Fruit fly (Drosophila melanogaster) whole organism, embryonic: ENCODE measurements around the gene CG1764.

Experiments used
- ATbp ChIP-seq: fragments of 200-800 bp; sonication (Bioruptor generic); optimal IDR thresholded peaks from 2 replicates; lab custom pipeline; 2017; ENCODE audit warnings: missing biosample characterization, mild to moderate bottlenecking, missing genetic modification characterization, missing genetic modification reagents
- C15 ChIP-seq: fragments of 200-800 bp; sonication (Bioruptor generic); IDR thresholded peaks from 3 replicates; pipeline ENCODE4 v1.3.6; 2022; ENCODE audit warnings: missing biosample characterization, missing genetic modification characterization
- CG10654 ChIP-seq: fragments of 200-800 bp; sonication (Bioruptor generic); optimal IDR thresholded peaks from 2 replicates; lab custom pipeline; 2016; ENCODE audit warnings: missing biosample characterization, missing genetic modification characterization
- CG11093 ChIP-seq: fragments of 200-800 bp; sonication (Bioruptor generic); IDR thresholded peaks from 3 replicates; pipeline ENCODE4 v1.3.6; 2022; ENCODE audit warnings: missing biosample characterization, missing genetic modification characterization
- CG11398 ChIP-seq: fragments of 200-800 bp; sonication (Bioruptor generic); optimal IDR thresholded peaks from 2 replicates; lab custom pipeline; 2016; ENCODE audit warnings: missing biosample characterization, missing genetic modification characterization
- CG11504 ChIP-seq: fragments of 200-800 bp; sonication (Bioruptor generic); optimal IDR thresholded peaks from 3 replicates; lab custom pipeline; 2019; ENCODE audit warnings: missing biosample characterization, mild to moderate bottlenecking, missing genetic modification characterization, moderate library complexity
- CG11696 ChIP-seq: fragments of 200-800 bp; sonication (Bioruptor generic); IDR thresholded peaks from 2 replicates; pipeline ENCODE4 v1.3.6; 2022; ENCODE audit warnings: missing biosample characterization, missing genetic modification characterization
- CG14860 ChIP-seq: fragments of 200-800 bp; sonication (Bioruptor generic); IDR thresholded peaks from 3 replicates; pipeline ENCODE4 v1.3.6; 2022; ENCODE audit warnings: missing biosample characterization, missing genetic modification characterization; ENCODE audit not compliant: partially characterized antibody
- CG1602 ChIP-seq: fragments of 200-800 bp; sonication (Bioruptor generic); optimal IDR thresholded peaks from 3 replicates; lab custom pipeline; 2016; ENCODE audit warnings: missing biosample characterization, missing genetic modification characterization
- CG2202 ChIP-seq: fragments of 200-800 bp; sonication (Bioruptor generic); optimal IDR thresholded peaks from 2 replicates; lab custom pipeline; 2018; ENCODE audit warnings: missing biosample characterization, mild to moderate bottlenecking, missing genetic modification characterization
- CG2875 ChIP-seq: fragments of 200-800 bp; sonication (Bioruptor generic); optimal IDR thresholded peaks from 2 replicates; lab custom pipeline; 2017; ENCODE audit warnings: missing biosample characterization, mild to moderate bottlenecking, missing genetic modification characterization, missing genetic modification reagents
- CG3065 ChIP-seq: fragments of 200-800 bp; sonication (Bioruptor generic); optimal IDR thresholded peaks from 2 replicates; lab custom pipeline; 2016; ENCODE audit warnings: missing biosample characterization, missing genetic modification characterization
- CG33213 ChIP-seq: fragments of 200-800 bp; sonication (Bioruptor generic); optimal IDR thresholded peaks from 3 replicates; lab custom pipeline; 2016; ENCODE audit warnings: missing biosample characterization, missing genetic modification characterization
- CG4328 ChIP-seq: fragments of 200-800 bp; sonication (Bioruptor generic); optimal IDR thresholded peaks from 3 replicates; lab custom pipeline; 2017; ENCODE audit warnings: missing biosample characterization, missing genetic modification reagents, missing genetic modification characterization
- CG4360 ChIP-seq: fragments of 200-800 bp; sonication (Bioruptor generic); IDR thresholded peaks from 2 replicates; pipeline ENCODE4 v1.3.6; 2022; ENCODE audit warnings: missing biosample characterization, missing genetic modification characterization
- CG6683 ChIP-seq: fragments of 200-800 bp; sonication (Bioruptor generic); optimal IDR thresholded peaks from 2 replicates; lab custom pipeline; 2017; ENCODE audit warnings: missing biosample characterization, mild to moderate bottlenecking, missing genetic modification characterization, missing genetic modification reagents
- CG7963 ChIP-seq: fragments of 200-800 bp; sonication (Bioruptor generic); IDR thresholded peaks from 3 replicates; pipeline ENCODE4 v1.3.6; 2022; ENCODE audit warnings: missing biosample characterization, missing genetic modification characterization; ENCODE audit not compliant: partially characterized antibody
- CG8089 ChIP-seq: fragments of 200-800 bp; sonication (Bioruptor generic); optimal IDR thresholded peaks from 3 replicates; lab custom pipeline; 2016; ENCODE audit warnings: missing biosample characterization, missing genetic modification characterization
- Dref ChIP-seq: fragments of 200-800 bp; sonication (Bioruptor generic); IDR thresholded peaks from 2 replicates; pipeline ENCODE4 v1.3.6; 2022; ENCODE audit warnings: missing biosample characterization, missing genetic modification characterization
- H2.0 ChIP-seq: fragments of 200-800 bp; sonication (Bioruptor generic); IDR thresholded peaks from 2 replicates; pipeline ENCODE4 v1.3.6; 2022; ENCODE audit warnings: missing biosample characterization, missing genetic modification characterization
- HLH3B ChIP-seq: fragments of 200-800 bp; sonication (Bioruptor generic); IDR thresholded peaks from 2 replicates; pipeline ENCODE4 v1.3.6; 2022; ENCODE audit warnings: missing biosample characterization, missing genetic modification characterization
- Hr3 ChIP-seq: fragments of 200-800 bp; sonication (Bioruptor generic); optimal IDR thresholded peaks from 3 replicates; lab custom pipeline; 2016; ENCODE audit warnings: missing biosample characterization, missing genetic modification characterization
- Mrtf ChIP-seq: fragments of 200-800 bp; sonication (Bioruptor generic); IDR thresholded peaks from 3 replicates; pipeline ENCODE4 v1.3.6; 2022; ENCODE audit warnings: missing biosample characterization, missing genetic modification characterization
- Nf-YA ChIP-seq: fragments of 200-800 bp; sonication (Bioruptor generic); IDR thresholded peaks from 2 replicates; pipeline ENCODE4 v1.3.6; 2022; ENCODE audit warnings: missing biosample characterization, missing genetic modification characterization
- Ssrp ChIP-seq: fragments of 200-800 bp; sonication (Bioruptor generic); optimal IDR thresholded peaks from 2 replicates; lab custom pipeline; 2018; ENCODE audit warnings: missing biosample characterization, mild to moderate bottlenecking, missing genetic modification characterization, moderate library complexity
- Xrp1 ChIP-seq: fragments of 200-800 bp; sonication (Bioruptor generic); IDR thresholded peaks from 2 replicates; pipeline ENCODE4 v1.3.6; 2022; ENCODE audit warnings: missing biosample characterization, missing genetic modification characterization
- al ChIP-seq: fragments of 200-800 bp; sonication (Bioruptor generic); IDR thresholded peaks from 2 replicates; pipeline ENCODE4 v1.3.6; 2022; ENCODE audit warnings: missing biosample characterization, missing genetic modification characterization
- br ChIP-seq: fragments of >200 bp; optimal IDR thresholded peaks from 2 replicates; lab custom pipeline; 2017
- cg ChIP-seq: fragments of 200-800 bp; sonication (Bioruptor generic); optimal IDR thresholded peaks from 3 replicates; lab custom pipeline; 2019; ENCODE audit warnings: missing biosample characterization, mild to moderate bottlenecking, missing genetic modification characterization, moderate library complexity
- cwo ChIP-seq: fragments of 200-800 bp; sonication (Bioruptor generic); optimal IDR thresholded peaks from 3 replicates; lab custom pipeline; 2017; ENCODE audit warnings: missing biosample characterization, missing genetic modification characterization, mild to moderate bottlenecking, moderate library complexity, missing genetic modification reagents
- dpn ChIP-seq, 2 experiments: fragments of 200-800 bp; sonication (Bioruptor generic); optimal IDR thresholded peaks; 3 replicates each; lab custom pipeline; 2016; ENCODE audit warnings: missing biosample characterization in 2 of 2, missing genetic modification characterization in 2 of 2
- fd64A ChIP-seq: fragments of 200-800 bp; sonication (Bioruptor generic); optimal IDR thresholded peaks from 3 replicates; lab custom pipeline; 2018; ENCODE audit warnings: missing biosample characterization, mild to moderate bottlenecking, missing genetic modification characterization
- fd96Cb ChIP-seq: fragments of 200-800 bp; sonication (Bioruptor generic); optimal IDR thresholded peaks from 2 replicates; lab custom pipeline; 2018; ENCODE audit warnings: missing biosample characterization, mild to moderate bottlenecking, missing genetic modification characterization, moderate library complexity
- gem ChIP-seq: fragments of 200-800 bp; sonication (Bioruptor generic); optimal IDR thresholded peaks from 2 replicates; lab custom pipeline; 2019; ENCODE audit warnings: missing biosample characterization, mild to moderate bottlenecking, missing genetic modification characterization, moderate library complexity
- grn ChIP-seq: fragments of 200-800 bp; sonication (Bioruptor generic); optimal IDR thresholded peaks from 3 replicates; lab custom pipeline; 2017; ENCODE audit warnings: missing biosample characterization, missing genetic modification characterization
- gsb ChIP-seq: fragments of 200-800 bp; sonication (Bioruptor generic); IDR thresholded peaks from 2 replicates; pipeline ENCODE4 v1.3.6; 2022; ENCODE audit warnings: missing biosample characterization, missing genetic modification characterization
- jigr1 ChIP-seq: fragments of 200-800 bp; sonication (Bioruptor generic); IDR thresholded peaks from 3 replicates; pipeline ENCODE4 v1.3.6; 2022; ENCODE audit warnings: missing biosample characterization, missing genetic modification characterization
- ken ChIP-seq: fragments of 200-800 bp; sonication (Bioruptor generic); IDR thresholded peaks from 3 replicates; pipeline ENCODE4 v1.3.6; 2022; ENCODE audit warnings: missing biosample characterization, missing genetic modification characterization
- lab ChIP-seq: fragments of 200-800 bp; sonication (Bioruptor generic); optimal IDR thresholded peaks from 3 replicates; lab custom pipeline; 2017; ENCODE audit warnings: missing biosample characterization, missing genetic modification characterization, mild to moderate bottlenecking, moderate library complexity, missing genetic modification reagents
- lilli ChIP-seq: fragments of 200-800 bp; sonication (Bioruptor generic); optimal IDR thresholded peaks from 3 replicates; lab custom pipeline; 2016; ENCODE audit warnings: missing biosample characterization, missing genetic modification characterization
- mirr ChIP-seq: fragments of 200-800 bp; sonication (Bioruptor generic); optimal IDR thresholded peaks from 3 replicates; lab custom pipeline; 2018; ENCODE audit warnings: missing biosample characterization, mild to moderate bottlenecking, missing genetic modification characterization
- odd ChIP-seq: fragments of 200-800 bp; sonication (Bioruptor generic); optimal IDR thresholded peaks from 2 replicates; lab custom pipeline; 2017; ENCODE audit warnings: missing biosample characterization, mild to moderate bottlenecking, missing genetic modification characterization
- sc ChIP-seq, 3 experiments: fragments of >200 bp in 2 of 3; fragments of 200-800 bp in 1 of 3; sonication (Bioruptor generic) in 1 of 3; optimal IDR thresholded peaks; 2 replicates in 2 of 3; 3 replicates in 1 of 3; lab custom pipeline; 2017; ENCODE audit warnings: mild to moderate bottlenecking in 1 of 3, missing biosample characterization in 1 of 3, missing genetic modification characterization in 1 of 3, missing genetic modification reagents in 1 of 3
- scrt ChIP-seq: fragments of 200-800 bp; sonication (Bioruptor generic); optimal IDR thresholded peaks from 2 replicates; lab custom pipeline; 2018; ENCODE audit warnings: missing biosample characterization, mild to moderate bottlenecking, missing genetic modification characterization, moderate library complexity
- shn ChIP-seq: fragments of 200-800 bp; sonication (Bioruptor generic); optimal IDR thresholded peaks from 3 replicates; lab custom pipeline; 2016; ENCODE audit warnings: missing biosample characterization, missing genetic modification characterization
- stc ChIP-seq: fragments of 200-800 bp; sonication (Bioruptor generic); IDR thresholded peaks from 2 replicates; pipeline ENCODE4 v1.3.6; 2022; ENCODE audit warnings: missing biosample characterization, missing genetic modification characterization
- tx ChIP-seq: fragments of 200-800 bp; sonication (Bioruptor generic); optimal IDR thresholded peaks from 2 replicates; lab custom pipeline; 2016; ENCODE audit warnings: missing biosample characterization, missing genetic modification characterization
- wek ChIP-seq: fragments of 200-800 bp; sonication (Bioruptor generic); optimal IDR thresholded peaks from 3 replicates; lab custom pipeline; 2018; ENCODE audit warnings: missing biosample characterization, mild to moderate bottlenecking, missing genetic modification characterization, moderate library complexity
- wor ChIP-seq: fragments of 200-800 bp; sonication (Bioruptor generic); IDR thresholded peaks from 2 replicates; pipeline ENCODE4 v1.3.6; 2022; ENCODE audit warnings: missing biosample characterization, missing genetic modification characterization
- zen2 ChIP-seq: fragments of 200-800 bp; sonication (Bioruptor generic); IDR thresholded peaks from 3 replicates; pipeline ENCODE4 v1.3.6; 2022; ENCODE audit warnings: missing biosample characterization, missing genetic modification characterization; ENCODE audit not compliant: partially characterized antibody

Gene CG1764

DNA sequence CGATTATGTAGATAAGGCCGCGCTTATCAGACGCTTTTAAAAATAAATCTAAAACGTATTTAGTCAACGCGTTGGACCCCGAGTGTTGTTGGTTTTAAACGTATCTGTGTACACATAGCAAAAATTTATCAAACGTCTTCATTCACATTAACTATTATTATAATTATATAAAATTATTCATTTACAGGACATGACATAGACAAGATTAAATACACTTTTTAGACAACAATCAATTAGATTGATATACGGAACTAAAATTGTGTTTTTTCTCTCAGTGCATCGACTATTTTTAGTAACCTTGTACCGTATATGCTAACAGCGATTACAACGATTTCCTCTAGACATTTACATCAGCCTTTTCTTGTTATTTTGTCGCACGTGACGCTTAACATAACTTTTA, 25.5 kb downstream of the CG1764 start (continued):
- TF ChIP-seq odd (GFP tag; lab: Kevin White, UChicago), result peak; percentile 57
- TF ChIP-seq fd96Cb, result peak; percentile 27
- no peak for TF ChIP-seq wek (GFP tag; lab: Kevin White, UChicago)
- peak; percentile 58 for TF ChIP-seq CG1602 (GFP tag; lab: Kevin White, UChicago)
- TF ChIP-seq CG33213, result no peak
- peak; percentile 85 for TF ChIP-seq CG11504 (tag; lab: Kevin White, UChicago)
- peak; percentile 74 for TF ChIP-seq CG6683
- peak; percentile 57 for TF ChIP-seq ATbp (GFP tag; lab: Kevin White, UChicago)
- TF ChIP-seq cwo (GFP tag; lab: Kevin White, UChicago), result peak; percentile 85
- TF ChIP-seq cg (GFP tag; lab: Kevin White, UChicago), result no peak
- TF ChIP-seq CG2875 (GFP tag; lab: Kevin White, UChicago), result peak; percentile 10
- no peak for TF ChIP-seq br (lab: Kevin White, UChicago)
- TF ChIP-seq CG3065 (GFP tag; lab: Kevin White, UChicago), result no peak
- no peak for TF ChIP-seq sc (optimal IDR thresholded peaks at IDR 0.05; lab: Kevin White, UChicago)
- no peak for TF ChIP-seq sc (GFP tag; optimal IDR thresholded peaks at IDR 0.05; lab: Kevin White, UChicago)
- no peak for TF ChIP-seq tx (GFP tag; lab: Kevin White, UChicago)
- no peak for TF ChIP-seq shn (GFP tag; lab: Kevin White, UChicago)
- TF ChIP-seq CG7963 (GFP tag; lab: Robert Waterston, UW), result no peak
- TF ChIP-seq Hr3 (GFP tag; lab: Kevin White, UChicago), result peak; percentile 55
- TF ChIP-seq jigr1 (GFP tag; lab: Robert Waterston, UW), result no peak
- TF ChIP-seq CG4360 (GFP tag; lab: Robert Waterston, UW), result 0 out of 2 replicates have a peak, but pooled peaks have one; percentile 25
- TF ChIP-seq CG14860 (GFP tag; lab: Robert Waterston, UW), result no peak
- no peak for TF ChIP-seq Dref
- peak; percentile 69 for TF ChIP-seq stc
- TF ChIP-seq CG10654 (GFP tag; lab: Kevin White, UChicago), result peak; percentile 51
- TF ChIP-seq C15 (GFP tag; lab: Robert Waterston, UW), result 0 out of 3 replicates have a peak, but pooled peaks have one; percentile 70
- no peak for TF ChIP-seq fd64A (GFP tag; lab: Kevin White, UChicago)
- TF ChIP-seq gem (tag; lab: Kevin White, UChicago), result peak; percentile 88
- TF ChIP-seq Xrp1, result peak; percentile 73; the same call in 1 of the 2 replicates
- peak; percentile 85 for TF ChIP-seq al (GFP tag; lab: Robert Waterston, UW)
- peak; percentile 7 for TF ChIP-seq CG4328 (GFP tag; lab: Kevin White, UChicago)
- TF ChIP-seq CG8089 (GFP tag; lab: Kevin White, UChicago), result peak; percentile 12
- no peak for TF ChIP-seq CG11398 (GFP tag; lab: Kevin White, UChicago)
- TF ChIP-seq wor (GFP tag; lab: Robert Waterston, UW), result peak; percentile 48; the same call in 1 of the 2 replicates
- TF ChIP-seq scrt (GFP tag; lab: Kevin White, UChicago), result peak; percentile 74
- no peak for TF ChIP-seq zen2
- peak in 1 of 2 experiments; percentile 74 for TF ChIP-seq dpn (GFP tag; optimal IDR thresholded peaks at IDR 0.05; lab: Kevin White, UChicago)
- peak; percentile 70 for TF ChIP-seq H2.0 (GFP tag; lab: Robert Waterston, UW)
- peak; percentile 78 for TF ChIP-seq gsb
- TF ChIP-seq CG11696 (GFP tag; lab: Robert Waterston, UW), result peak; percentile 67; the same call in 1 of the 2 replicates
- TF ChIP-seq lilli (GFP tag; lab: Kevin White, UChicago), result peak; percentile 41
- 0 out of 3 replicates have a peak, but pooled peaks have one; percentile 33 for TF ChIP-seq CG11093
- 0 out of 3 replicates have a peak, but pooled peaks have one; percentile 40 for TF ChIP-seq ken
- peak; percentile 64 for TF ChIP-seq Ssrp (tag; lab: Kevin White, UChicago)
- TF ChIP-seq Mrtf, result peak; percentile 37; the same call in 1 of the 3 replicates
- peak; percentile 64 for TF ChIP-seq HLH3B (GFP tag; lab: Robert Waterston, UW)
- TF ChIP-seq CG2202 (tag; lab: Kevin White, UChicago), result no peak
- TF ChIP-seq Nf-YA (GFP tag; lab: Robert Waterston, UW), result peak; percentile 51; the same call in 1 of the 2 replicates
- TF ChIP-seq lab, result peak; percentile 92
- TF ChIP-seq mirr (GFP tag; lab: Kevin White, UChicago), result peak; percentile 40
- TF ChIP-seq grn (GFP tag; lab: Kevin White, UChicago), result no peak
